Worm (Caenorhabditis elegans) whole organism, young adult: ENCODE measurements around the gene K08F4.5.

Experiments
- aptf-3 ChIP-seq: fragments of 200-800 bp; sonication (Bioruptor generic); IDR thresholded peaks from 2 replicates; pipeline ENCODE4 v1.3.6; 2022; ENCODE audit warnings: missing genetic modification characterization, missing compliant biosample characterization
- madf-8 ChIP-seq: fragments of 200-800 bp; sonication (Bioruptor generic); conservative IDR thresholded peaks from 2 replicates; pipeline ENCODE4 v1.3.6; 2022; ENCODE audit warnings: missing genetic modification reagents, missing genetic modification characterization, missing compliant biosample characterization
- snpc-4 ChIP-seq, 5 experiments: fragments of 150-350 bp in 1 of 5; sonication (generic microtip) in 4 of 5; optimal IDR thresholded peaks; 2 replicates each; lab custom pipeline; 2014 to 2018; ENCODE audit warnings: missing genetic modification characterization in 5 of 5, missing biosample characterization in 3 of 5, antibody characterized with exemption in 2 of 5, mild to moderate bottlenecking in 2 of 5, missing compliant biosample characterization in 2 of 5, missing genotype in 2 of 5, moderate library complexity in 2 of 5, missing genetic modification reagents in 1 of 5

DNA sequence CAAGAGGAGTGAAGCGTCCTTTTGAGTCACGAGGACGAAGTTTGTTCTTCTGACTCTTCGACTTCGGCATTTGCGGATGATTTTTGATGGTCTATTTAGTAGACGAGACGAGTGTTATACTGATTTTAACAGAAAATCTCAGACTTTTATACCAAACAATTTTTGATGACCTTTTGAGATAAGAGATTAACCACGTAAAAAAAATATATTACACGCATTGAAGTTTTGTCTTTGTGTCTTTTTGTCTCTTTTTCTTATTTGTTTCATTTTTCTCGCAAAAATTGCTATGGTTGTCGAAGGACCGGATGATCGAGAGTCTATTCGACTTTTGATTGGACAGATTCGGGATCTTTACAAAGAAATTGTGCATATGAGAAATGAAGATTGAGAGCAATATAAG is 24.3 kb downstream of the K08F4.5 start, which contains the start of gene spch-1:
- TF ChIP-seq madf-8 (GFP tag; lab: Robert Waterston, UW) (no peak), snpc-4 (GFP tag; optimal IDR thresholded peaks at IDR 0.05; lab: Kevin White, UChicago) (no peak), snpc-4 (tag; optimal IDR thresholded peaks at IDR 0.05; lab: Kevin White, UChicago) (no peak), aptf-3 (GFP tag; lab: Robert Waterston, UW) (no peak)
